Worm (Caenorhabditis elegans): ENCODE results near the gene bath-2.

Gene bath-2

ce11 chrII:1890682-1891081 lies 31.9 kb downstream of the bath-2 start, which contains the start of gene math-9:
math-9 (minus strand) TSS chrII:1890782.
- TF ChIP-seq klf-2 (GFP tag; conservative IDR thresholded peaks at IDR 0.05) (no peak), tab-1 (GFP tag; IDR thresholded peaks at IDR 0.05) (no peak), cog-1 (tag; optimal IDR thresholded peaks at IDR 0.05) (no peak), flt-1 (GFP tag; IDR thresholded peaks at IDR 0.05) (no peak), T22C8.4 (GFP tag; IDR thresholded peaks at IDR 0.05) (no peak), ztf-29 (GFP tag; IDR thresholded peaks at IDR 0.05) (no peak), med-1 (GFP tag; optimal IDR thresholded peaks at IDR 0.05; ENCODE audit: insufficient read depth) (no peak), ztf-23 (GFP tag; IDR thresholded peaks at IDR 0.05) (no peak), ref-1 (GFP tag; conservative IDR thresholded peaks at IDR 0.05) (no peak)

ce11 chrII:1889071-1889470 lies 33.5 kb downstream of the bath-2 start, which contains the start of gene math-8:
math-8 (minus strand) TSS chrII:1889171.
- TF ChIP-seq klf-2 (GFP tag; conservative IDR thresholded peaks at IDR 0.05) (no peak), tab-1 (GFP tag; IDR thresholded peaks at IDR 0.05) (no peak), flt-1 (GFP tag; IDR thresholded peaks at IDR 0.05) (no peak), ztf-29 (GFP tag; IDR thresholded peaks at IDR 0.05) (no peak)

- TF ChIP-seq med-1 (GFP tag; optimal IDR thresholded peaks at IDR 0.05; ENCODE audit: insufficient read depth) (no peak), cog-1 (tag; optimal IDR thresholded peaks at IDR 0.05) (no peak), klf-2 (GFP tag; conservative IDR thresholded peaks at IDR 0.05) (no peak), T22C8.4 (GFP tag; IDR thresholded peaks at IDR 0.05) (no peak), tab-1 (GFP tag; IDR thresholded peaks at IDR 0.05) (no peak), flt-1 (GFP tag; IDR thresholded peaks at IDR 0.05) (no peak), ztf-29 (GFP tag; IDR thresholded peaks at IDR 0.05) (no peak), ref-1 (GFP tag; conservative IDR thresholded peaks at IDR 0.05) (no peak), ztf-23 (GFP tag; IDR thresholded peaks at IDR 0.05) (no peak)
Observed at ce11 chrII:1886379-1886778, 36.2 kb downstream of the bath-2 start, which contains the start of gene math-7. math-7 (minus strand) TSS chrII:1886479.

- TF ChIP-seq ztf-23 (GFP tag; IDR thresholded peaks at IDR 0.05) (no peak), ztf-29 (GFP tag; IDR thresholded peaks at IDR 0.05) (no peak), klf-2 (GFP tag; conservative IDR thresholded peaks at IDR 0.05) (no peak), flt-1 (GFP tag; IDR thresholded peaks at IDR 0.05) (no peak)
Observed at ce11 chrII:1884635-1885034, 37.9 kb downstream of the bath-2 start, which contains the start of gene math-6. math-6 (minus strand) TSS chrII:1884735.

- TF ChIP-seq med-1 (GFP tag; optimal IDR thresholded peaks at IDR 0.05; ENCODE audit: insufficient read depth) (no peak), cog-1 (tag; optimal IDR thresholded peaks at IDR 0.05) (no peak), flt-1 (GFP tag; IDR thresholded peaks at IDR 0.05) (no peak), ztf-23 (GFP tag; IDR thresholded peaks at IDR 0.05) (no peak), ref-1 (GFP tag; conservative IDR thresholded peaks at IDR 0.05) (no peak), tab-1 (GFP tag; IDR thresholded peaks at IDR 0.05) (no peak)
Observed at ce11 chrII:1882705-1883104, 39.9 kb downstream of the bath-2 start, which contains the start of gene math-5. math-5 (minus strand) TSS chrII:1882805.

ce11 chrII:1878663-1879062 lies 43.9 kb downstream of the bath-2 start, which contains the start of gene math-16:
math-16 (minus strand) TSS chrII:1878763.
- TF ChIP-seq ref-1 (GFP tag; conservative IDR thresholded peaks at IDR 0.05) = no peak
- no peak for TF ChIP-seq ztf-29 (GFP tag; IDR thresholded peaks at IDR 0.05)
- TF ChIP-seq med-1 (GFP tag; optimal IDR thresholded peaks at IDR 0.05; ENCODE audit: insufficient read depth) = no peak
- TF ChIP-seq flt-1 (GFP tag; IDR thresholded peaks at IDR 0.05) = no peak
- TF ChIP-seq cog-1 (tag; optimal IDR thresholded peaks at IDR 0.05) = no peak

- no peak for TF ChIP-seq flt-1 (GFP tag; IDR thresholded peaks at IDR 0.05)
- TF ChIP-seq ztf-23 (GFP tag; IDR thresholded peaks at IDR 0.05) = no peak
- no peak for TF ChIP-seq ztf-29 (GFP tag; IDR thresholded peaks at IDR 0.05)
- no peak for TF ChIP-seq cog-1 (tag; optimal IDR thresholded peaks at IDR 0.05)
- no peak for TF ChIP-seq T22C8.4 (GFP tag; IDR thresholded peaks at IDR 0.05)
- no peak for TF ChIP-seq ref-1 (GFP tag; conservative IDR thresholded peaks at IDR 0.05)
- no peak for TF ChIP-seq klf-2 (GFP tag; conservative IDR thresholded peaks at IDR 0.05)
- TF ChIP-seq tab-1 (GFP tag; IDR thresholded peaks at IDR 0.05) = no peak
- no peak for TF ChIP-seq med-1 (GFP tag; optimal IDR thresholded peaks at IDR 0.05; ENCODE audit: insufficient read depth)
Observed at ce11 chrII:1875658-1876057, 46.9 kb downstream of the bath-2 start, which contains the start of gene math-13. math-13 (plus strand) TSS chrII:1875958.
